Worm (Caenorhabditis elegans) whole organism, L4 larva: ENCODE measurements around the gene Y94H6A.10.

Experiments used
- T20F7.1 ChIP-seq: fragments of 200-800 bp; sonication (Bioruptor generic); optimal IDR thresholded peaks from 2 replicates; lab custom pipeline; 2018; ENCODE audit warnings: mild to moderate bottlenecking, missing genetic modification characterization, missing compliant biosample characterization
- Y105C5A.15 ChIP-seq: fragments of 200-800 bp; sonication (Bioruptor generic); IDR thresholded peaks from 2 replicates; pipeline ENCODE4 v1.3.6; 2022; ENCODE audit warnings: missing genetic modification characterization, missing compliant biosample characterization
- Y48G9A.11 ChIP-seq: fragments of 200-800 bp; sonication (Bioruptor generic); IDR thresholded peaks from 2 replicates; pipeline ENCODE4 v1.3.6; 2022; ENCODE audit warnings: missing genetic modification reagents, missing genetic modification characterization, missing compliant biosample characterization
- Y75B8A.6 ChIP-seq: fragments of 200-800 bp; sonication (Bioruptor generic); IDR thresholded peaks from 2 replicates; pipeline ENCODE4 v1.3.6; 2022; ENCODE audit warnings: missing genetic modification reagents, missing genetic modification characterization, missing compliant biosample characterization
- aly-2 ChIP-seq: sonication (generic microtip); optimal IDR thresholded peaks from 2 replicates; lab custom pipeline; 2018; ENCODE audit warnings: missing biosample characterization, missing genetic modification characterization
- ceh-20 ChIP-seq: fragments of 200-800 bp; sonication (Bioruptor generic); IDR thresholded peaks from 2 replicates; pipeline ENCODE4 v1.3.6; 2022; ENCODE audit warnings: missing genetic modification reagents, missing genetic modification characterization, missing compliant biosample characterization
- ceh-44 ChIP-seq: fragments of 200-800 bp; sonication (Bioruptor generic); IDR thresholded peaks from 2 replicates; pipeline ENCODE4 v1.3.6; 2022; ENCODE audit warnings: missing genetic modification reagents, missing genetic modification characterization, missing compliant biosample characterization
- cey-2 ChIP-seq: sonication (generic microtip); optimal IDR thresholded peaks from 3 replicates; lab custom pipeline; 2017; ENCODE audit warnings: missing genetic modification characterization, mild to moderate bottlenecking, missing compliant biosample characterization, antibody characterized with exemption, borderline replicate concordance; ENCODE audit not compliant: insufficient read depth
- ctbp-1 ChIP-seq: fragments of 200-800 bp; sonication (Bioruptor generic); IDR thresholded peaks from 2 replicates; pipeline ENCODE4 v1.3.6; 2022; ENCODE audit warnings: missing genetic modification reagents, missing genetic modification characterization, missing compliant biosample characterization
- daf-12 ChIP-seq: fragments of 150-350 bp; optimal IDR thresholded peaks from 2 replicates; lab custom pipeline; 2014; ENCODE audit warnings: missing biosample characterization, missing genetic modification reagents, missing genetic modification characterization
- dpl-1 ChIP-seq: fragments of 150-350 bp; optimal IDR thresholded peaks from 2 replicates; lab custom pipeline; 2014; ENCODE audit warnings: missing biosample characterization, missing genetic modification reagents, missing genetic modification characterization
- hlh-30 ChIP-seq: sonication (generic microtip); optimal IDR thresholded peaks from 2 replicates; lab custom pipeline; 2017; ENCODE audit warnings: antibody characterized with exemption, mild to moderate bottlenecking, missing genetic modification characterization, missing compliant biosample characterization; ENCODE audit not compliant: insufficient read depth
- jun-1 ChIP-seq: fragments of 150-350 bp; optimal IDR thresholded peaks from 2 replicates; lab custom pipeline; 2014; ENCODE audit warnings: missing biosample characterization, missing genetic modification reagents, missing genetic modification characterization
- lim-7 ChIP-seq: fragments of 200-800 bp; sonication (Bioruptor generic); IDR thresholded peaks from 2 replicates; pipeline ENCODE4 v1.3.6; 2022; ENCODE audit warnings: missing genetic modification characterization, missing compliant biosample characterization
- lin-13 ChIP-seq: fragments of 150-350 bp; optimal IDR thresholded peaks from 2 replicates; lab custom pipeline; 2014; ENCODE audit warnings: missing biosample characterization, missing genetic modification reagents, missing genetic modification characterization
- lsy-2 ChIP-seq, 2 experiments: fragments of 150-350 bp in 1 of 2; sonication (generic microtip) in 1 of 2; optimal IDR thresholded peaks; 2 replicates each; lab custom pipeline; 2014 to 2017; ENCODE audit warnings: missing biosample characterization in 2 of 2, missing genetic modification characterization in 2 of 2
- mes-2 ChIP-seq: sonication (generic microtip); optimal IDR thresholded peaks from 2 replicates; lab custom pipeline; 2016; ENCODE audit warnings: missing genotype, mild to moderate bottlenecking, missing genetic modification characterization, missing compliant biosample characterization; ENCODE audit not compliant: poor library complexity, severe bottlenecking
- mxl-2 ChIP-seq: fragments of 200-800 bp; sonication (Bioruptor generic); conservative IDR thresholded peaks from 2 replicates; pipeline ENCODE4 v1.3.6; 2022; ENCODE audit warnings: missing genetic modification reagents, missing genetic modification characterization, missing compliant biosample characterization
- mxl-3 ChIP-seq: fragments of 200-800 bp; sonication (Bioruptor generic); optimal IDR thresholded peaks from 2 replicates; lab custom pipeline; 2018; ENCODE audit warnings: mild to moderate bottlenecking, missing genetic modification characterization, missing compliant biosample characterization
- nhr-41 ChIP-seq: fragments of 200-800 bp; sonication (Bioruptor generic); IDR thresholded peaks from 2 replicates; pipeline ENCODE4 v1.3.6; 2022; ENCODE audit warnings: missing genetic modification reagents, missing genetic modification characterization, missing compliant biosample characterization
- nhr-42 ChIP-seq: fragments of 200-800 bp; sonication (Bioruptor generic); IDR thresholded peaks from 2 replicates; pipeline ENCODE4 v1.3.6; 2022; ENCODE audit warnings: missing genetic modification characterization, missing compliant biosample characterization
- nhr-48 ChIP-seq: sonication (generic microtip); optimal IDR thresholded peaks from 2 replicates; lab custom pipeline; 2016; ENCODE audit warnings: mild to moderate bottlenecking, missing genetic modification characterization, missing compliant biosample characterization
- nhr-77 ChIP-seq: fragments of 150-350 bp; optimal IDR thresholded peaks from 2 replicates; lab custom pipeline; 2014; ENCODE audit warnings: missing biosample characterization, missing genetic modification characterization
- saeg-2 ChIP-seq: fragments of 200-800 bp; sonication (Bioruptor generic); IDR thresholded peaks from 2 replicates; pipeline ENCODE4 v1.3.6; 2022; ENCODE audit warnings: missing genetic modification reagents, missing genetic modification characterization, missing compliant biosample characterization
- sdz-12 ChIP-seq: fragments of 200-800 bp; sonication (Bioruptor generic); optimal IDR thresholded peaks from 2 replicates; lab custom pipeline; 2018; ENCODE audit warnings: mild to moderate bottlenecking, missing genetic modification characterization, missing compliant biosample characterization
- snpc-1.2 ChIP-seq: fragments of 200-800 bp; sonication (Bioruptor generic); IDR thresholded peaks from 2 replicates; pipeline ENCODE4 v1.3.6; 2022; ENCODE audit warnings: missing genetic modification reagents, missing genetic modification characterization, missing compliant biosample characterization
- spr-1 ChIP-seq: sonication (generic microtip); optimal IDR thresholded peaks from 2 replicates; lab custom pipeline; 2016; ENCODE audit warnings: mild to moderate bottlenecking, missing genetic modification characterization, missing compliant biosample characterization
- tag-97 ChIP-seq: fragments of 200-800 bp; sonication (Bioruptor generic); IDR thresholded peaks from 2 replicates; pipeline ENCODE4 v1.3.6; 2022; ENCODE audit warnings: missing genetic modification characterization, missing compliant biosample characterization
- tra-1 ChIP-seq: fragments of 200-800 bp; sonication (Bioruptor generic); IDR thresholded peaks from 2 replicates; pipeline ENCODE4 v1.3.6; 2022; ENCODE audit warnings: missing genetic modification reagents, missing genetic modification characterization, missing compliant biosample characterization
- vab-7 ChIP-seq: fragments of 200-800 bp; sonication (Bioruptor generic); IDR thresholded peaks from 2 replicates; pipeline ENCODE4 v1.3.6; 2022; ENCODE audit warnings: missing genetic modification reagents, missing genetic modification characterization, missing compliant biosample characterization
- zip-2 ChIP-seq: fragments of 150-350 bp; optimal IDR thresholded peaks from 2 replicates; lab custom pipeline; 2014; ENCODE audit warnings: missing biosample characterization, missing genetic modification characterization

Gene Y94H6A.10

ce11 chrIV:2663953-2664900 lies 46.2 kb downstream of the Y94H6A.10 start, which contains the start of gene Y69A2AR.31 (continued):
- TF ChIP-seq saeg-2 (GFP tag; lab: Robert Waterston, UW) = no peak
- peak; percentile 67; the same call in 1 of the 2 replicates for TF ChIP-seq vab-7 (GFP tag; lab: Robert Waterston, UW)
- TF ChIP-seq zip-2 (tag; lab: Kevin White, UChicago) = no peak
- TF ChIP-seq mes-2 (tag; lab: Kevin White, UChicago) = peak; percentile 14
- peak; percentile 63 for TF ChIP-seq snpc-1.2 (GFP tag; lab: Robert Waterston, UW)
- no peak for TF ChIP-seq mxl-3
- no peak for TF ChIP-seq hlh-30 (tag; lab: Kevin White, UChicago)
- TF ChIP-seq lsy-2 (tag; optimal IDR thresholded peaks at IDR 0.05; lab: Kevin White, UChicago) = no peak
- TF ChIP-seq Y75B8A.6 = no peak
- no peak for TF ChIP-seq T20F7.1 (GFP tag; lab: Kevin White, UChicago)
- peak; percentile 33; the same call in 1 of the 2 replicates for TF ChIP-seq ctbp-1 (GFP tag; lab: Robert Waterston, UW)
- peak; percentile 80 for TF ChIP-seq lim-7 (GFP tag; lab: Robert Waterston, UW)
- TF ChIP-seq cey-2 (tag; lab: Kevin White, UChicago) = no peak
- TF ChIP-seq nhr-41 (GFP tag; lab: Robert Waterston, UW) = no peak
- no peak for TF ChIP-seq nhr-77 (tag; lab: Kevin White, UChicago)
- TF ChIP-seq lin-13 (GFP tag; lab: Kevin White, UChicago) = peak; percentile 34
- TF ChIP-seq Y105C5A.15 (GFP tag; lab: Robert Waterston, UW) = peak; percentile 88
- no peak for TF ChIP-seq ceh-20
- TF ChIP-seq tag-97 (GFP tag; lab: Robert Waterston, UW) = no peak
- no peak for TF ChIP-seq jun-1 (tag; lab: Kevin White, UChicago)
- peak; percentile 76 for TF ChIP-seq Y48G9A.11 (GFP tag; lab: Robert Waterston, UW)
- no peak for TF ChIP-seq nhr-42 (GFP tag; lab: Robert Waterston, UW)
- no peak for TF ChIP-seq sdz-12 (GFP tag; lab: Kevin White, UChicago)
- TF ChIP-seq spr-1 (tag; lab: Kevin White, UChicago) = peak; percentile 6
- TF ChIP-seq mxl-2 (GFP tag; lab: Robert Waterston, UW) = peak; percentile 46; the same call in 1 of the 2 replicates
- 0 out of 2 replicates have a peak, but pooled peaks have one; percentile 54 for TF ChIP-seq tra-1 (GFP tag; lab: Robert Waterston, UW)
- TF ChIP-seq dpl-1 = no peak
- TF ChIP-seq aly-2 (tag; lab: Kevin White, UChicago) = no peak
- no peak for TF ChIP-seq daf-12 (tag; lab: Kevin White, UChicago)
- TF ChIP-seq ceh-44 (GFP tag; lab: Robert Waterston, UW) = no peak
- peak; percentile 26 for TF ChIP-seq nhr-48 (tag; lab: Kevin White, UChicago)
